Fruit fly (Drosophila melanogaster) whole organism, embryonic: ENCODE measurements around the gene CG14111.

Experiments
- Abd-B ChIP-seq: fragments of 200-800 bp; sonication (Bioruptor generic); optimal IDR thresholded peaks from 2 replicates; lab custom pipeline; 2018; ENCODE audit warnings: missing biosample characterization, mild to moderate bottlenecking, missing genetic modification characterization, moderate library complexity
- Bdp1 ChIP-seq: fragments of 200-800 bp; sonication (Bioruptor generic); optimal IDR thresholded peaks from 3 replicates; lab custom pipeline; 2016; ENCODE audit warnings: missing biosample characterization, missing genetic modification characterization
- CG1024 ChIP-seq: fragments of 200-800 bp; sonication (Bioruptor generic); IDR thresholded peaks from 2 replicates; pipeline ENCODE4 v1.3.6; 2022; ENCODE audit warnings: missing biosample characterization, missing genetic modification characterization
- CG10959 ChIP-seq: fragments of 200-800 bp; sonication (Bioruptor generic); IDR thresholded peaks from 2 replicates; pipeline ENCODE4 v1.3.6; 2022; ENCODE audit warnings: missing biosample characterization, missing genetic modification characterization
- CG10979 ChIP-seq: fragments of 200-800 bp; sonication (Bioruptor generic); optimal IDR thresholded peaks from 2 replicates; lab custom pipeline; 2018; ENCODE audit warnings: missing biosample characterization, mild to moderate bottlenecking, missing genetic modification characterization, moderate library complexity
- CG11504 ChIP-seq: fragments of 200-800 bp; sonication (Bioruptor generic); optimal IDR thresholded peaks from 3 replicates; lab custom pipeline; 2019; ENCODE audit warnings: missing biosample characterization, mild to moderate bottlenecking, missing genetic modification characterization, moderate library complexity
- CG13287 ChIP-seq: fragments of 200-800 bp; sonication (Bioruptor generic); IDR thresholded peaks from 2 replicates; pipeline ENCODE4 v1.3.6; 2022; ENCODE audit warnings: missing biosample characterization, missing genetic modification characterization; ENCODE audit not compliant: partially characterized antibody
- CG13296 ChIP-seq: fragments of 200-800 bp; sonication (Bioruptor generic); optimal IDR thresholded peaks from 3 replicates; lab custom pipeline; 2018; ENCODE audit warnings: missing biosample characterization, mild to moderate bottlenecking, missing genetic modification characterization
- CG14050 ChIP-seq: fragments of 200-800 bp; sonication (Bioruptor generic); IDR thresholded peaks from 3 replicates; pipeline ENCODE4 v1.3.6; 2022; ENCODE audit warnings: missing biosample characterization, missing genetic modification characterization
- CG14710 ChIP-seq: fragments of 200-800 bp; sonication (Bioruptor generic); optimal IDR thresholded peaks from 3 replicates; lab custom pipeline; 2019; ENCODE audit warnings: missing biosample characterization, mild to moderate bottlenecking, missing genetic modification characterization, moderate library complexity
- CG15514 ChIP-seq: fragments of 200-800 bp; sonication (Bioruptor generic); optimal IDR thresholded peaks from 3 replicates; lab custom pipeline; 2017; ENCODE audit warnings: missing biosample characterization, missing genetic modification characterization, mild to moderate bottlenecking, moderate library complexity, missing genetic modification reagents
- CG15696 ChIP-seq: fragments of 200-800 bp; sonication (Bioruptor generic); optimal IDR thresholded peaks from 2 replicates; lab custom pipeline; 2019; ENCODE audit warnings: missing biosample characterization, mild to moderate bottlenecking, missing genetic modification characterization, moderate library complexity
- CG16863 ChIP-seq: fragments of 200-800 bp; sonication (Bioruptor generic); optimal IDR thresholded peaks from 3 replicates; lab custom pipeline; 2016; ENCODE audit warnings: missing biosample characterization, missing genetic modification characterization
- CG17361 ChIP-seq: fragments of 200-800 bp; sonication (Bioruptor generic); IDR thresholded peaks from 3 replicates; pipeline ENCODE4 v1.3.6; 2022; ENCODE audit warnings: missing biosample characterization, missing genetic modification characterization
- CG18011 ChIP-seq: fragments of 200-800 bp; sonication (Bioruptor generic); optimal IDR thresholded peaks from 2 replicates; lab custom pipeline; 2017; ENCODE audit warnings: missing biosample characterization, missing genetic modification characterization, mild to moderate bottlenecking, moderate library complexity, missing genotype
- CG18262 ChIP-seq: fragments of 200-800 bp; optimal IDR thresholded peaks from 3 replicates; lab custom pipeline; 2019; ENCODE audit warnings: missing biosample characterization, mild to moderate bottlenecking, missing genetic modification characterization, moderate library complexity
- CG31441 ChIP-seq: fragments of 200-800 bp; sonication (Bioruptor generic); IDR thresholded peaks from 2 replicates; pipeline ENCODE4 v1.3.6; 2022; ENCODE audit warnings: missing biosample characterization, missing genetic modification characterization
- CG4424 ChIP-seq: fragments of 200-800 bp; sonication (Bioruptor generic); optimal IDR thresholded peaks from 3 replicates; lab custom pipeline; 2016; ENCODE audit warnings: missing biosample characterization, missing genetic modification characterization
- CG4820 ChIP-seq: fragments of 200-800 bp; sonication (Bioruptor generic); optimal IDR thresholded peaks from 3 replicates; lab custom pipeline; 2016; ENCODE audit warnings: missing biosample characterization, missing genetic modification characterization
- CG6254 ChIP-seq: fragments of 200-800 bp; sonication (Bioruptor generic); optimal IDR thresholded peaks from 3 replicates; lab custom pipeline; 2017; ENCODE audit warnings: mild to moderate bottlenecking, missing biosample characterization, missing genetic modification reagents, missing genetic modification characterization
- CG7556 ChIP-seq: fragments of 200-800 bp; sonication (Bioruptor generic); optimal IDR thresholded peaks from 2 replicates; lab custom pipeline; 2017; ENCODE audit warnings: missing biosample characterization, mild to moderate bottlenecking, missing genetic modification characterization
- CG8765 ChIP-seq: fragments of 200-800 bp; sonication (Bioruptor generic); IDR thresholded peaks from 2 replicates; pipeline ENCODE4 v1.3.6; 2022; ENCODE audit warnings: missing biosample characterization, missing genetic modification characterization
- CG9727 ChIP-seq: fragments of 200-800 bp; sonication (Bioruptor generic); optimal IDR thresholded peaks from 3 replicates; lab custom pipeline; 2017; ENCODE audit warnings: missing biosample characterization, mild to moderate bottlenecking, missing genetic modification characterization
- D19A ChIP-seq: fragments of 200-800 bp; optimal IDR thresholded peaks from 3 replicates; lab custom pipeline; 2019; ENCODE audit warnings: missing biosample characterization, mild to moderate bottlenecking, missing genetic modification characterization, moderate library complexity
- Fer1 ChIP-seq: fragments of 200-800 bp; sonication (Bioruptor generic); optimal IDR thresholded peaks from 2 replicates; lab custom pipeline; 2017; ENCODE audit warnings: missing biosample characterization, mild to moderate bottlenecking, missing genetic modification characterization
- Hr3 ChIP-seq: fragments of 200-800 bp; sonication (Bioruptor generic); optimal IDR thresholded peaks from 3 replicates; lab custom pipeline; 2016; ENCODE audit warnings: missing biosample characterization, missing genetic modification characterization
- Nf-YA ChIP-seq: fragments of 200-800 bp; sonication (Bioruptor generic); IDR thresholded peaks from 2 replicates; pipeline ENCODE4 v1.3.6; 2022; ENCODE audit warnings: missing biosample characterization, missing genetic modification characterization
- Nf-YB ChIP-seq: fragments of 200-800 bp; sonication (Bioruptor generic); optimal IDR thresholded peaks from 3 replicates; lab custom pipeline; 2019; ENCODE audit warnings: missing biosample characterization, mild to moderate bottlenecking, missing genetic modification characterization, moderate library complexity
- Oli ChIP-seq: fragments of 200-800 bp; sonication (Bioruptor generic); optimal IDR thresholded peaks from 2 replicates; lab custom pipeline; 2018; ENCODE audit warnings: missing biosample characterization, mild to moderate bottlenecking, missing genetic modification characterization, moderate library complexity
- Sox100B ChIP-seq: fragments of 200-800 bp; sonication (Bioruptor generic); optimal IDR thresholded peaks from 3 replicates; lab custom pipeline; 2018; ENCODE audit warnings: missing biosample characterization, mild to moderate bottlenecking, missing genetic modification characterization
- Ssrp ChIP-seq: fragments of 200-800 bp; sonication (Bioruptor generic); optimal IDR thresholded peaks from 2 replicates; lab custom pipeline; 2018; ENCODE audit warnings: missing biosample characterization, mild to moderate bottlenecking, missing genetic modification characterization, moderate library complexity
- al ChIP-seq: fragments of 200-800 bp; sonication (Bioruptor generic); IDR thresholded peaks from 2 replicates; pipeline ENCODE4 v1.3.6; 2022; ENCODE audit warnings: missing biosample characterization, missing genetic modification characterization
- bsh ChIP-seq, 2 experiments: fragments of 200-800 bp; sonication (Bioruptor generic); optimal IDR thresholded peaks; 2 replicates each; lab custom pipeline; 2017 to 2018; ENCODE audit warnings: mild to moderate bottlenecking in 2 of 2, missing biosample characterization in 2 of 2, missing genetic modification characterization in 2 of 2, moderate library complexity in 1 of 2
- chm ChIP-seq: fragments of 200-800 bp; sonication (Bioruptor generic); IDR thresholded peaks from 2 replicates; pipeline ENCODE4 v1.3.6; 2022; ENCODE audit warnings: missing biosample characterization, missing genetic modification characterization
- dmrt11E ChIP-seq: fragments of 200-800 bp; sonication (Bioruptor generic); optimal IDR thresholded peaks from 3 replicates; lab custom pipeline; 2018; ENCODE audit warnings: missing biosample characterization, mild to moderate bottlenecking, missing genetic modification characterization, moderate library complexity
- dmrt99B ChIP-seq: fragments of 200-800 bp; sonication (Bioruptor generic); optimal IDR thresholded peaks from 2 replicates; lab custom pipeline; 2018; ENCODE audit warnings: missing biosample characterization, mild to moderate bottlenecking, missing genetic modification characterization, moderate library complexity
- gem ChIP-seq: fragments of 200-800 bp; sonication (Bioruptor generic); optimal IDR thresholded peaks from 2 replicates; lab custom pipeline; 2019; ENCODE audit warnings: missing biosample characterization, mild to moderate bottlenecking, missing genetic modification characterization, moderate library complexity
- gsb-n ChIP-seq: fragments of 200-800 bp; sonication (Bioruptor generic); optimal IDR thresholded peaks from 3 replicates; lab custom pipeline; 2018; ENCODE audit warnings: missing biosample characterization, mild to moderate bottlenecking, missing genetic modification characterization
- lola ChIP-seq, 3 experiments: fragments of >200 bp in 2 of 3; fragments of 200-800 bp in 1 of 3; sonication (Bioruptor generic) in 1 of 3; optimal IDR thresholded peaks; 2 replicates each; lab custom pipeline; 2017 to 2019; ENCODE audit warnings: missing biosample characterization in 3 of 3, missing genetic modification characterization in 3 of 3, mild to moderate bottlenecking in 1 of 3, moderate library complexity in 1 of 3
- nmo ChIP-seq: fragments of 200-800 bp; sonication (Bioruptor generic); optimal IDR thresholded peaks from 2 replicates; lab custom pipeline; 2018; ENCODE audit warnings: missing biosample characterization, mild to moderate bottlenecking, missing genetic modification characterization, moderate library complexity
- phol ChIP-seq: fragments of 200-800 bp; sonication (Bioruptor generic); optimal IDR thresholded peaks from 3 replicates; lab custom pipeline; 2018; ENCODE audit warnings: missing biosample characterization, mild to moderate bottlenecking, missing genetic modification characterization, moderate library complexity
- sens ChIP-seq: fragments of 200-800 bp; sonication (Bioruptor generic); peaks from one replicate; lab custom pipeline; 2016; ENCODE audit warnings: missing biosample characterization, missing genetic modification characterization
- sr ChIP-seq: fragments of 200-800 bp; sonication (Bioruptor generic); IDR thresholded peaks from 3 replicates; pipeline ENCODE4 v1.3.6; 2022; ENCODE audit warnings: missing biosample characterization, missing genetic modification characterization
- tio ChIP-seq: fragments of 200-800 bp; sonication (Bioruptor generic); optimal IDR thresholded peaks from 2 replicates; lab custom pipeline; 2017; ENCODE audit warnings: missing biosample characterization, missing genetic modification characterization, inconsistent platforms
- trem ChIP-seq: fragments of 200-800 bp; optimal IDR thresholded peaks from 3 replicates; lab custom pipeline; 2019; ENCODE audit warnings: missing biosample characterization, mild to moderate bottlenecking, missing genetic modification characterization, moderate library complexity
- vvl ChIP-seq: fragments of 200-800 bp; sonication (Bioruptor generic); IDR thresholded peaks from 2 replicates; pipeline ENCODE4 v1.3.6; 2022; ENCODE audit warnings: missing biosample characterization, missing genetic modification characterization
- zen ChIP-seq: fragments of 200-800 bp; sonication (Bioruptor generic); optimal IDR thresholded peaks from 3 replicates; lab custom pipeline; 2018; ENCODE audit warnings: missing biosample characterization, mild to moderate bottlenecking, missing genetic modification characterization, moderate library complexity

CG14111 gene

dm6 chr3L:13403141-13403867 is 25.5 kb downstream of the CG14111 start (continued):
- TF ChIP-seq CG4424 (GFP tag; lab: Kevin White, UChicago) (peak; percentile 10), CG4820 (GFP tag; lab: Kevin White, UChicago) (peak; percentile 32), CG14050 (GFP tag; lab: Robert Waterston, UW) (no peak), CG16863 (no peak), Nf-YA (GFP tag; lab: Robert Waterston, UW) (peak; percentile 81; the same call in 1 of the 2 replicates), sr (GFP tag; lab: Robert Waterston, UW) (peak; percentile 90), Oli (tag; lab: Kevin White, UChicago) (peak; percentile 16), CG7556 (GFP tag; lab: Kevin White, UChicago) (peak; percentile 51), gsb-n (tag; lab: Kevin White, UChicago) (peak; percentile 6), Fer1 (GFP tag; lab: Kevin White, UChicago) (no peak), nmo (peak; percentile 68), Nf-YB (peak; percentile 98), Sox100B (GFP tag; lab: Kevin White, UChicago) (peak; percentile 49), CG10979 (tag; lab: Kevin White, UChicago) (peak; percentile 62), CG15696 (tag; lab: Kevin White, UChicago) (peak; percentile 57), al (no peak), lola (GFP tag; optimal IDR thresholded peaks at IDR 0.05; lab: Kevin White, UChicago) (peak in 1 of 3 experiments; percentile 77), CG14710 (tag; lab: Kevin White, UChicago) (peak; percentile 76), CG17361 (GFP tag; lab: Robert Waterston, UW) (peak; percentile 85), dmrt99B (peak; percentile 52), CG6254 (GFP tag; lab: Kevin White, UChicago) (peak; percentile 59), trem (tag; lab: Kevin White, UChicago) (peak; percentile 6), CG8765 (GFP tag; lab: Robert Waterston, UW) (no peak), phol (tag; lab: Kevin White, UChicago) (peak; percentile 67), CG31441 (GFP tag; lab: Robert Waterston, UW) (peak; percentile 60; the same call in 1 of the 2 replicates), Abd-B (GFP tag; lab: Kevin White, UChicago) (peak; percentile 6), CG1024 (GFP tag; lab: Robert Waterston, UW) (no peak), CG13296 (GFP tag; lab: Kevin White, UChicago) (no peak), CG10959 (GFP tag; lab: Robert Waterston, UW) (0 out of 2 replicates have a peak, but pooled peaks have one; percentile 41), zen (tag; lab: Kevin White, UChicago) (peak; percentile 2), vvl (GFP tag; lab: Robert Waterston, UW) (0 out of 2 replicates have a peak, but pooled peaks have one; percentile 23), D19A (tag; lab: Kevin White, UChicago) (peak; percentile 46), CG13287 (GFP tag; lab: Robert Waterston, UW) (0 out of 2 replicates have a peak, but pooled peaks have one; percentile 21)

- TF ChIP-seq CG18011 (GFP tag; lab: Kevin White, UChicago) = no peak
- peak; percentile 6 for TF ChIP-seq CG10979 (tag; lab: Kevin White, UChicago)
- peak in 1 of 2 experiments; percentile 12 for TF ChIP-seq bsh (GFP tag; optimal IDR thresholded peaks at IDR 0.05; lab: Kevin White, UChicago)
- TF ChIP-seq CG18262 = peak; percentile 20
- TF ChIP-seq gem = peak; percentile 6
- TF ChIP-seq tio (GFP tag; lab: Kevin White, UChicago) = peak; percentile 20
- TF ChIP-seq Hr3 = no peak
- TF ChIP-seq CG17361 (GFP tag; lab: Robert Waterston, UW) = 0 out of 3 replicates have a peak, but pooled peaks have one; percentile 37
- TF ChIP-seq CG9727 = peak; percentile 37
- TF ChIP-seq Bdp1 (GFP tag; lab: Kevin White, UChicago) = no peak
- no peak for TF ChIP-seq Ssrp (tag; lab: Kevin White, UChicago)
- TF ChIP-seq sens (GFP tag; lab: Kevin White, UChicago) = peak; percentile 84
- no peak for TF ChIP-seq chm (GFP tag; lab: Robert Waterston, UW)
- peak in 1 of 3 experiments; percentile 48 for TF ChIP-seq lola (GFP tag; optimal IDR thresholded peaks at IDR 0.05; lab: Kevin White, UChicago)
- TF ChIP-seq CG15514 = no peak
- peak; percentile 18 for TF ChIP-seq phol (tag; lab: Kevin White, UChicago)
- peak; percentile 40 for TF ChIP-seq dmrt11E (tag; lab: Kevin White, UChicago)
- peak; percentile 24 for TF ChIP-seq CG11504 (tag; lab: Kevin White, UChicago)
Observed at dm6 chr3L:13406873-13407272, 29.1 kb downstream of the CG14111 start.
